Worm (Caenorhabditis elegans) whole organism, L4 larva: ENCODE results near the gene F44A2.7.

Source experiments
- F37D6.2 ChIP-seq: sonication (generic microtip); optimal IDR thresholded peaks from 2 replicates; lab custom pipeline; 2016; ENCODE audit warnings: mild to moderate bottlenecking, missing genetic modification characterization, missing compliant biosample characterization
- R02D3.7 ChIP-seq: fragments of 150-350 bp; sonication (generic microtip); optimal IDR thresholded peaks from 3 replicates; lab custom pipeline; 2014; ENCODE audit warnings: missing biosample characterization, missing genetic modification characterization
- T26A8.4 ChIP-seq: fragments of 200-800 bp; sonication (Bioruptor generic); IDR thresholded peaks from 2 replicates; pipeline ENCODE4 v1.3.6; 2022; ENCODE audit warnings: missing genetic modification characterization, missing compliant biosample characterization
- ZK337.2 ChIP-seq: fragments of 200-800 bp; sonication (Bioruptor generic); IDR thresholded peaks from 2 replicates; pipeline ENCODE4 v1.3.6; 2022; ENCODE audit warnings: missing genetic modification reagents, missing genetic modification characterization, missing compliant biosample characterization
- ZK546.5 ChIP-seq, 2 experiments: sonication (generic microtip); optimal IDR thresholded peaks; 2 replicates each; lab custom pipeline; 2017; ENCODE audit warnings: missing biosample characterization in 2 of 2, missing genetic modification characterization in 2 of 2
- aly-2 ChIP-seq: sonication (generic microtip); optimal IDR thresholded peaks from 2 replicates; lab custom pipeline; 2018; ENCODE audit warnings: missing biosample characterization, missing genetic modification characterization
- ama-1 ChIP-seq: fragments of 150-350 bp; optimal IDR thresholded peaks from 2 replicates; lab custom pipeline; 2014; ENCODE audit warnings: inconsistent platforms, mixed read lengths
- ceh-20 ChIP-seq: fragments of 200-800 bp; sonication (Bioruptor generic); IDR thresholded peaks from 2 replicates; pipeline ENCODE4 v1.3.6; 2022; ENCODE audit warnings: missing genetic modification reagents, missing genetic modification characterization, missing compliant biosample characterization
- ceh-28 ChIP-seq: fragments of 150-350 bp; optimal IDR thresholded peaks from 2 replicates; lab custom pipeline; 2014; ENCODE audit warnings: missing biosample characterization, missing genetic modification reagents, missing genetic modification characterization
- cey-2 ChIP-seq: sonication (generic microtip); optimal IDR thresholded peaks from 3 replicates; lab custom pipeline; 2017; ENCODE audit warnings: missing genetic modification characterization, mild to moderate bottlenecking, missing compliant biosample characterization, antibody characterized with exemption, borderline replicate concordance; ENCODE audit not compliant: insufficient read depth
- daf-16 ChIP-seq, 3 experiments: sonication (generic microtip); optimal IDR thresholded peaks; 2 replicates each; lab custom pipeline; 2016 to 2017; ENCODE audit warnings: missing genetic modification characterization in 3 of 3, missing genetic modification reagents in 3 of 3, mild to moderate bottlenecking in 2 of 3, missing compliant biosample characterization in 2 of 3, missing biosample characterization in 1 of 3, moderate library complexity in 1 of 3
- daf-19 ChIP-seq: fragments of 200-800 bp; sonication (Bioruptor generic); conservative IDR thresholded peaks from 2 replicates; pipeline ENCODE4 v1.3.6; 2022; ENCODE audit warnings: missing genetic modification characterization, missing compliant biosample characterization
- dve-1 ChIP-seq: sonication (generic microtip); optimal IDR thresholded peaks from 2 replicates; lab custom pipeline; 2017; ENCODE audit warnings: antibody characterized with exemption, mild to moderate bottlenecking, missing genetic modification characterization, missing compliant biosample characterization; ENCODE audit not compliant: insufficient read depth
- egl-27 ChIP-seq: sonication (generic microtip); optimal IDR thresholded peaks from 3 replicates; lab custom pipeline; 2017; ENCODE audit warnings: missing biosample characterization, missing genetic modification reagents, missing genetic modification characterization
- egl-43 ChIP-seq: fragments of 200-800 bp; sonication (Bioruptor generic); IDR thresholded peaks from 2 replicates; pipeline ENCODE4 v1.3.6; 2022; ENCODE audit warnings: missing genetic modification reagents, missing genetic modification characterization, missing compliant biosample characterization
- fkh-10 ChIP-seq: fragments of 150-350 bp; optimal IDR thresholded peaks from 2 replicates; lab custom pipeline; 2014; ENCODE audit warnings: missing biosample characterization, missing genetic modification reagents, missing genetic modification characterization
- fos-1 ChIP-seq: fragments of 150-350 bp; optimal IDR thresholded peaks from 2 replicates; lab custom pipeline; 2014; ENCODE audit warnings: missing biosample characterization, missing genetic modification characterization
- gei-8 ChIP-seq: fragments of 200-800 bp; sonication (Bioruptor generic); optimal IDR thresholded peaks from 2 replicates; lab custom pipeline; 2018; ENCODE audit warnings: mild to moderate bottlenecking, missing genetic modification characterization, missing compliant biosample characterization
- hlh-11 ChIP-seq: fragments of 200-800 bp; sonication (Bioruptor generic); optimal IDR thresholded peaks from 2 replicates; lab custom pipeline; 2018; ENCODE audit warnings: mild to moderate bottlenecking, missing genetic modification characterization, missing compliant biosample characterization
- hlh-30 ChIP-seq: sonication (generic microtip); optimal IDR thresholded peaks from 2 replicates; lab custom pipeline; 2017; ENCODE audit warnings: antibody characterized with exemption, mild to moderate bottlenecking, missing genetic modification characterization, missing compliant biosample characterization; ENCODE audit not compliant: insufficient read depth
- jun-1 ChIP-seq: fragments of 150-350 bp; optimal IDR thresholded peaks from 2 replicates; lab custom pipeline; 2014; ENCODE audit warnings: missing biosample characterization, missing genetic modification reagents, missing genetic modification characterization
- lin-15B ChIP-seq: fragments of 150-350 bp; sonication (generic microtip); optimal IDR thresholded peaks from 3 replicates; lab custom pipeline; 2014; ENCODE audit warnings: missing biosample characterization, missing genetic modification characterization
- lir-3 ChIP-seq: sonication (generic microtip); optimal IDR thresholded peaks from 2 replicates; lab custom pipeline; 2016; ENCODE audit warnings: mild to moderate bottlenecking, missing genetic modification characterization, missing compliant biosample characterization
- lsy-2 ChIP-seq, 2 experiments: fragments of 150-350 bp in 1 of 2; sonication (generic microtip) in 1 of 2; optimal IDR thresholded peaks; 2 replicates each; lab custom pipeline; 2014 to 2017; ENCODE audit warnings: missing biosample characterization in 2 of 2, missing genetic modification characterization in 2 of 2
- madf-9 ChIP-seq: fragments of 200-800 bp; sonication (Bioruptor generic); conservative IDR thresholded peaks from 2 replicates; pipeline ENCODE4 v1.3.6; 2022; ENCODE audit warnings: missing genetic modification reagents, missing genetic modification characterization, missing compliant biosample characterization
- mdl-1 ChIP-seq, 2 experiments: fragments of 150-350 bp in 1 of 2; sonication (generic microtip) in 1 of 2; optimal IDR thresholded peaks; 2 replicates each; lab custom pipeline; 2014 to 2017; ENCODE audit warnings: missing biosample characterization in 2 of 2, missing genetic modification characterization in 2 of 2
- mdt-29 ChIP-seq: fragments of 200-800 bp; sonication (Bioruptor generic); IDR thresholded peaks from 2 replicates; pipeline ENCODE4 v1.3.6; 2022; ENCODE audit warnings: missing genetic modification reagents, missing genetic modification characterization, missing compliant biosample characterization
- mxl-2 ChIP-seq: fragments of 200-800 bp; sonication (Bioruptor generic); conservative IDR thresholded peaks from 2 replicates; pipeline ENCODE4 v1.3.6; 2022; ENCODE audit warnings: missing genetic modification reagents, missing genetic modification characterization, missing compliant biosample characterization
- mxl-3 ChIP-seq: fragments of 200-800 bp; sonication (Bioruptor generic); optimal IDR thresholded peaks from 2 replicates; lab custom pipeline; 2018; ENCODE audit warnings: mild to moderate bottlenecking, missing genetic modification characterization, missing compliant biosample characterization
- nhr-102 ChIP-seq: sonication (generic microtip); optimal IDR thresholded peaks from 2 replicates; lab custom pipeline; 2016; ENCODE audit warnings: mild to moderate bottlenecking, missing genetic modification characterization, moderate library complexity, missing compliant biosample characterization
- nhr-111 ChIP-seq: fragments of 200-800 bp; sonication (Bioruptor generic); optimal IDR thresholded peaks from 2 replicates; lab custom pipeline; 2018; ENCODE audit warnings: mild to moderate bottlenecking, missing genetic modification characterization, missing compliant biosample characterization
- nhr-25 ChIP-seq: sonication (generic microtip); optimal IDR thresholded peaks from 2 replicates; lab custom pipeline; 2017; ENCODE audit warnings: missing genetic modification characterization, mild to moderate bottlenecking, missing compliant biosample characterization, antibody characterized with exemption, moderate library complexity, borderline replicate concordance; ENCODE audit not compliant: insufficient read depth
- nhr-28 ChIP-seq: fragments of 150-350 bp; optimal IDR thresholded peaks from 2 replicates; lab custom pipeline; 2014; ENCODE audit warnings: missing biosample characterization, missing genetic modification characterization
- nhr-41 ChIP-seq: fragments of 200-800 bp; sonication (Bioruptor generic); IDR thresholded peaks from 2 replicates; pipeline ENCODE4 v1.3.6; 2022; ENCODE audit warnings: missing genetic modification reagents, missing genetic modification characterization, missing compliant biosample characterization
- rbr-2 ChIP-seq: sonication (generic microtip); optimal IDR thresholded peaks from 2 replicates; lab custom pipeline; 2016; ENCODE audit warnings: missing genotype, missing genetic modification characterization, missing compliant biosample characterization
- saeg-2 ChIP-seq: fragments of 200-800 bp; sonication (Bioruptor generic); IDR thresholded peaks from 2 replicates; pipeline ENCODE4 v1.3.6; 2022; ENCODE audit warnings: missing genetic modification reagents, missing genetic modification characterization, missing compliant biosample characterization
- snpc-4 ChIP-seq: fragments of 150-350 bp; optimal IDR thresholded peaks from 2 replicates; lab custom pipeline; 2014; ENCODE audit warnings: missing biosample characterization, missing genetic modification characterization
- spr-3 ChIP-seq: fragments of 200-800 bp; sonication (Bioruptor generic); optimal IDR thresholded peaks from 2 replicates; lab custom pipeline; 2018; ENCODE audit warnings: mild to moderate bottlenecking, missing genetic modification characterization, missing compliant biosample characterization
- tag-97 ChIP-seq: fragments of 200-800 bp; sonication (Bioruptor generic); IDR thresholded peaks from 2 replicates; pipeline ENCODE4 v1.3.6; 2022; ENCODE audit warnings: missing genetic modification characterization, missing compliant biosample characterization
- tra-1 ChIP-seq: fragments of 200-800 bp; sonication (Bioruptor generic); IDR thresholded peaks from 2 replicates; pipeline ENCODE4 v1.3.6; 2022; ENCODE audit warnings: missing genetic modification reagents, missing genetic modification characterization, missing compliant biosample characterization
- unc-130 ChIP-seq: sonication (generic microtip); optimal IDR thresholded peaks from 2 replicates; lab custom pipeline; 2016; ENCODE audit warnings: missing genetic modification reagents, missing genetic modification characterization, missing compliant biosample characterization
- unc-62 ChIP-seq, 3 experiments: fragments of 150-350 bp in 1 of 3; sonication (generic microtip); optimal IDR thresholded peaks in 2 of 3; peaks in 1 of 3; 1 replicate in 1 of 3; 2 replicates in 2 of 3; lab custom pipeline; 2014 to 2017; ENCODE audit warnings: missing biosample characterization in 3 of 3, missing genetic modification characterization in 3 of 3, missing genetic modification reagents in 3 of 3, missing genotype in 1 of 3
- vab-7 ChIP-seq: fragments of 200-800 bp; sonication (Bioruptor generic); IDR thresholded peaks from 2 replicates; pipeline ENCODE4 v1.3.6; 2022; ENCODE audit warnings: missing genetic modification reagents, missing genetic modification characterization, missing compliant biosample characterization
- zag-1 ChIP-seq: fragments of 150-350 bp; optimal IDR thresholded peaks from 2 replicates; lab custom pipeline; 2014; ENCODE audit warnings: missing biosample characterization, missing genetic modification characterization
- ztf-11 ChIP-seq: fragments of 150-350 bp; optimal IDR thresholded peaks from 2 replicates; lab custom pipeline; 2014; ENCODE audit warnings: missing biosample characterization, missing genetic modification characterization
- ztf-7 ChIP-seq: fragments of 150-350 bp; optimal IDR thresholded peaks from 2 replicates; lab custom pipeline; 2014; ENCODE audit warnings: missing biosample characterization, missing genetic modification characterization

Gene F44A2.7

DNA sequence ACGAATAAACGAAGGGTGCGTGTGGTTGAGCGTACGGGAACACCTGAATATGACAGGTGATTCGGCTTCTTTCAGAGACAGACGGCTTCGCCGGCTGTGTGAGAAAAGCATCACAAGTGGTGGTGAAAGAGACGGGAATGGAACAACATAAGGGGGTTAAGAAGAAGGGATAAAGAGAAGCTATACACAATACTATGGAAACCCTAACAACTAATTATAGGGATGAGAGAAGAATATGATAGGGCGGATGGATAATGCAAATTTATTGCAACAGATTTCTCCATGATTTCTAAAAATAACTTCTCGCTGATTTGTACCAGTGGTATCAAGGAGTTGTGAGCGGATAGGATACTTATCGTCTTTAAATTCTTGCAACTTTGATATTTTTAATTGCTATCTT is 39.2 kb upstream of the F44A2.7 start, which contains the start of gene hlh-10:
hlh-10 (minus strand) TSS at position 101 of the 400 bp plus-strand sequence.
- no peak for TF ChIP-seq mxl-3 (GFP tag; lab: Kevin White, UChicago)
- TF ChIP-seq unc-130: no peak
- no peak for TF ChIP-seq fkh-10
- TF ChIP-seq mdt-29 (GFP tag; lab: Robert Waterston, UW): no peak
- no peak for TF ChIP-seq spr-3
- TF ChIP-seq ceh-28: no peak
- no peak for TF ChIP-seq fos-1
- TF ChIP-seq saeg-2 (GFP tag; lab: Robert Waterston, UW): no peak
- TF ChIP-seq aly-2 (tag; lab: Kevin White, UChicago): no peak
- no peak for TF ChIP-seq ztf-7
- TF ChIP-seq zag-1 (tag; lab: Kevin White, UChicago): no peak
- no peak for TF ChIP-seq gei-8 (GFP tag; lab: Kevin White, UChicago)

DNA sequence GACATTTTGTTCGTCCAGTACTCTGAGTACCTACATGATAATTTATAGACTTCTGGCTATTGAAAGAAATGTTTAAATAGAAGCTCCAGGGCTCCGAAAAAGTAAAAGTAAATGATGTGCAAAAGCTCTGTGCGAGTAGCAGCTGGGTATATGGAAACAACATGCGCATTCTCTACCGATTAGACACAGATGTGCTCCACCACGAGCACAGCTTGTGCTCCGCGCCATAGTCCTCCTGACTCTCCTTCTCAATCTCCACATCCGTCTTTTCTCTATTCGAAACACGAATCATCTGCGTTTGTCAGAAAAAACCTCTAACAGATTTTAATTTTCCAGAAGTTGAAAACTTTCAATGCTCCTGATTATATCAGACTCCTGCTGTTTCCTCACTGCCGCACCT is 37.8 kb upstream of the F44A2.7 start:
- TF ChIP-seq nhr-28 (tag; lab: Kevin White, UChicago) (no peak), fkh-10 (no peak), jun-1 (tag; lab: Kevin White, UChicago) (no peak), daf-19 (GFP tag; lab: Robert Waterston, UW) (no peak), hlh-11 (tag; lab: Kevin White, UChicago) (no peak), lir-3 (tag; lab: Kevin White, UChicago) (no peak), lsy-2 (tag; optimal IDR thresholded peaks at IDR 0.05; lab: Kevin White, UChicago) (no peak), snpc-4 (no peak), lin-15B (no peak), nhr-41 (no peak), nhr-111 (no peak), saeg-2 (GFP tag; lab: Robert Waterston, UW) (no peak), nhr-25 (tag; lab: Kevin White, UChicago) (no peak), madf-9 (GFP tag; lab: Robert Waterston, UW) (no peak), ZK337.2 (no peak), tag-97 (GFP tag; lab: Robert Waterston, UW) (no peak), vab-7 (GFP tag; lab: Robert Waterston, UW) (no peak), mxl-2 (GFP tag; lab: Robert Waterston, UW) (no peak)
- TF ChIP-seq, all 104 proteins: peak for 0

DNA sequence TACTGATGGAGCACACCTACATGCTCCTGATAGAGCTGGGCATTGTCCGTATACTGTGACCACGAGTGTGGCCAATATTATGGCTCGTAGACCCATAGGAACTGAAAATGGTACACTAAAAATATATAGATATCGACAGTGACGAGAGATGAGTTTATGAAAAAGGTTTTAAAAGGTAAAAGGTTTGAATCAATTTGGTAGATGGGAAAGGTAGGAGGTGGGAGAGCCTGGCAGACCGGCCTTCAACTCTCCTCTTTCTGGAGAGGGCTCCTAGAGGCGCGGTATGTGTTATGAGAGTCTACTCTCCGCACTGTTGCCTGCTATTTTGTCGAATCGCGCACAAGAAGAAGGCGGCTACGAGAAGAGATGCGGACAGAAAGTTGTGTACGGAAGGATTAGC is 33.8 kb upstream of the F44A2.7 start, which contains the start of gene lron-2:
lron-2 (minus strand) TSS at position 101 of the 400 bp plus-strand sequence.
- TF ChIP-seq cey-2 (no peak), madf-9 (GFP tag; lab: Robert Waterston, UW) (no peak), T26A8.4 (no peak), ceh-28 (no peak), hlh-11 (tag; lab: Kevin White, UChicago) (no peak), egl-43 (GFP tag; lab: Robert Waterston, UW) (no peak), tra-1 (no peak), daf-19 (GFP tag; lab: Robert Waterston, UW) (no peak), ceh-20 (GFP tag; lab: Robert Waterston, UW) (no peak), ama-1 (no peak), nhr-111 (no peak), spr-3 (no peak), ZK337.2 (no peak), unc-62 (GFP tag; optimal IDR thresholded peaks at IDR 0.05 in 1 of 2; lab: Kevin White, UChicago) (no peak), unc-62 (tag; optimal IDR thresholded peaks at IDR 0.05; lab: Kevin White, UChicago) (no peak), gei-8 (GFP tag; lab: Kevin White, UChicago) (no peak)

DNA sequence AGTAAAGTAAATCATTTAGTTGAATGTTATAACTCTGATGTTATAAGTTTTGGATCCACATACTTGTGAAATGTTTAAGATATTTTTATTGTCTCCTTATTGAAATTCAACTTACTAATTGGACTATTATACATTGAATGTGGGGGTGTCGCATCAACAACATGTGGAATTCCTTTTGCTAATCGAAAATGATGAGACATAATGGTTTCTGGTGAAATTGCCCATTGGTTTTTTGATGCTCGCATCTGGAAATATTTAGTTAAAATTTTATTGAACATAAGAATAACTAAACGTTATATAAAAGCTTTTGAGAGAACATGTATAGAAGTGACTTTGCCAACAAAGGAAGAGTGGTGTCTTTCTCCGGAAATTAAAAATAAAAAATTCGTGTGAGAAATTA is 29.4 kb upstream of the F44A2.7 start, which contains the start of gene ZK682.7:
ZK682.7 (minus strand) TSS at position 247 of the 400 bp plus-strand sequence.
- TF ChIP-seq daf-16 (GFP tag; optimal IDR thresholded peaks at IDR 0.05; lab: Kevin White, UChicago) (no peak), daf-16 (tag; optimal IDR thresholded peaks at IDR 0.05; lab: Kevin White, UChicago) (no peak), egl-27 (tag; lab: Kevin White, UChicago) (no peak), nhr-102 (no peak), ceh-20 (GFP tag; lab: Robert Waterston, UW) (no peak), R02D3.7 (tag; lab: Kevin White, UChicago) (no peak), hlh-30 (tag; lab: Kevin White, UChicago) (no peak), rbr-2 (no peak), ZK546.5 (tag; optimal IDR thresholded peaks at IDR 0.05; lab: Kevin White, UChicago) (no peak), dve-1 (tag; lab: Kevin White, UChicago) (no peak), F37D6.2 (tag; lab: Kevin White, UChicago) (no peak), mdl-1 (tag; optimal IDR thresholded peaks at IDR 0.05; lab: Kevin White, UChicago) (no peak), ama-1 (no peak), tra-1 (no peak), aly-2 (tag; lab: Kevin White, UChicago) (no peak), ztf-11 (no peak)
